Worm (Caenorhabditis elegans): ENCODE results near the gene lgc-43.

DNA sequence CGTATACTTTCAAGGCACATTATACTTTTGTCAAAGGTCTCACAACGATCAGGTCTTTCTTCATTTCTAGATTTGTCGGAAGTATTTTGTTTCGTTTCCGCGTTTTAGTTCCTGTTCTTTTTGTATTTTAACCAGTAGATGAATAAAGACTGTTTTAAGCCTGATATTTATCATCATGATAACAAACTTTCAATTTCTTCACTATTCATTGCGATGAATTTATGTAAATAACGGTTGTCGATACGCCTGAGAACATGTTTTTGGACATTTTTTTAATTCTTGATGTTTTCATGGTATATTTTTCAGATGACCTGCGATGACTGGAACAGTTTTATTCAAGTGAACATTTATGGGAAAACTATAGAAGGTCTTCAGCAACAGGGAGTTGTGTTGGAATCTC is 20.1 kb upstream of the lgc-43 start, which contains the start of gene zim-3:
- no peak for TF ChIP-seq nhr-77 (tag; optimal IDR thresholded peaks at IDR 0.05)
- TF ChIP-seq nhr-23 (tag; optimal IDR thresholded peaks at IDR 0.05) = no peak
- TF ChIP-seq ceh-16 (tag; optimal IDR thresholded peaks at IDR 0.05) = no peak
- TF ChIP-seq mdl-1 (tag; optimal IDR thresholded peaks at IDR 0.05) = no peak
- no peak for TF ChIP-seq nhr-28 (tag; optimal IDR thresholded peaks at IDR 0.05)
- TF ChIP-seq egl-27 (tag; optimal IDR thresholded peaks at IDR 0.05) = no peak
- no peak for TF ChIP-seq fkh-10 (GFP tag; optimal IDR thresholded peaks at IDR 0.05)
- no peak for TF ChIP-seq ZK546.5 (tag; optimal IDR thresholded peaks at IDR 0.05)
- no peak for TF ChIP-seq nfya-1 (tag; optimal IDR thresholded peaks at IDR 0.05; ENCODE audit: insufficient read depth)
- no peak for TF ChIP-seq ama-1 (optimal IDR thresholded peaks at IDR 0.05)
- TF ChIP-seq R02D3.7 (tag; optimal IDR thresholded peaks at IDR 0.05) = no peak
- no peak for TF ChIP-seq zag-1 (tag; optimal IDR thresholded peaks at IDR 0.05)
